Worm (Caenorhabditis elegans) whole organism, mixed stage, embryonic: ENCODE measurements around the gene pcdr-1.

Experiments used
- M03D4.4 ChIP-seq: sonication (generic microtip); optimal IDR thresholded peaks from 2 replicates; lab custom pipeline; 2017; ENCODE audit warnings: mild to moderate bottlenecking, missing genetic modification characterization, missing compliant biosample characterization
- bed-3 ChIP-seq: fragments of 200-800 bp; sonication (Bioruptor generic); optimal IDR thresholded peaks from 3 replicates; lab custom pipeline; 2018; ENCODE audit warnings: mild to moderate bottlenecking, missing genetic modification characterization, moderate library complexity, missing compliant biosample characterization
- ceh-39 ChIP-seq: fragments of 150-350 bp; optimal IDR thresholded peaks from 2 replicates; lab custom pipeline; 2014; ENCODE audit warnings: missing biosample characterization, missing genetic modification characterization
- ceh-43 ChIP-seq: fragments of 200-800 bp; sonication (Bioruptor generic); optimal IDR thresholded peaks from 2 replicates; lab custom pipeline; 2018; ENCODE audit warnings: mild to moderate bottlenecking, missing genetic modification characterization, moderate library complexity, missing compliant biosample characterization
- ceh-83 ChIP-seq: fragments of 200-800 bp; sonication (Bioruptor generic); optimal IDR thresholded peaks from 2 replicates; lab custom pipeline; 2018; ENCODE audit warnings: mild to moderate bottlenecking, missing genetic modification characterization, missing compliant biosample characterization
- ces-1 ChIP-seq: fragments of 150-350 bp; optimal IDR thresholded peaks from 2 replicates; lab custom pipeline; 2014; ENCODE audit warnings: missing biosample characterization, missing genetic modification reagents, missing genetic modification characterization
- cnd-1 ChIP-seq: fragments of 200-800 bp; sonication (Bioruptor generic); optimal IDR thresholded peaks from 2 replicates; lab custom pipeline; 2018; ENCODE audit warnings: mild to moderate bottlenecking, missing genetic modification characterization, missing compliant biosample characterization
- drap-1 ChIP-seq: fragments of 200-800 bp; sonication (Bioruptor generic); optimal IDR thresholded peaks from 3 replicates; lab custom pipeline; 2018; ENCODE audit warnings: mild to moderate bottlenecking, missing genetic modification characterization, missing compliant biosample characterization
- elt-1 ChIP-seq: sonication (generic microtip); optimal IDR thresholded peaks from 2 replicates; lab custom pipeline; 2017; ENCODE audit warnings: missing genetic modification characterization, mild to moderate bottlenecking, missing compliant biosample characterization, antibody characterized with exemption, moderate library complexity, borderline replicate concordance; ENCODE audit not compliant: insufficient read depth
- elt-3 ChIP-seq: fragments of 150-350 bp; optimal IDR thresholded peaks from 2 replicates; lab custom pipeline; 2014; ENCODE audit warnings: missing biosample characterization, missing genetic modification characterization
- flh-1 ChIP-seq: fragments of 200-800 bp; sonication (Bioruptor generic); optimal IDR thresholded peaks from 2 replicates; lab custom pipeline; 2018; ENCODE audit warnings: mild to moderate bottlenecking, missing genetic modification characterization, moderate library complexity, missing compliant biosample characterization
- ham-2 ChIP-seq: fragments of 200-800 bp; sonication (Bioruptor generic); optimal IDR thresholded peaks from 2 replicates; lab custom pipeline; 2018; ENCODE audit warnings: mild to moderate bottlenecking, missing genetic modification characterization, missing compliant biosample characterization
- hlh-1 ChIP-seq: fragments of 150-350 bp; optimal IDR thresholded peaks from 2 replicates; lab custom pipeline; 2014; ENCODE audit warnings: missing biosample characterization, missing genetic modification reagents, missing genetic modification characterization
- lin-13 ChIP-seq: fragments of 150-350 bp; optimal IDR thresholded peaks from 2 replicates; lab custom pipeline; 2014; ENCODE audit warnings: missing biosample characterization, missing genetic modification characterization
- lin-32 ChIP-seq: fragments of 200-800 bp; sonication (Bioruptor generic); optimal IDR thresholded peaks from 2 replicates; lab custom pipeline; 2018; ENCODE audit warnings: mild to moderate bottlenecking, missing genetic modification characterization, missing compliant biosample characterization
- lsy-2 ChIP-seq: fragments of 150-350 bp; optimal IDR thresholded peaks from 2 replicates; lab custom pipeline; 2014; ENCODE audit warnings: missing biosample characterization, missing genetic modification characterization
- mab-5 ChIP-seq: fragments of 150-350 bp; optimal IDR thresholded peaks from 2 replicates; lab custom pipeline; 2014; ENCODE audit warnings: missing biosample characterization, missing genetic modification characterization
- mep-1 ChIP-seq: fragments of 150-350 bp; optimal IDR thresholded peaks from 2 replicates; lab custom pipeline; 2017; ENCODE audit warnings: missing biosample characterization, missing genetic modification reagents, missing genetic modification characterization, inconsistent platforms
- nhr-12 ChIP-seq: fragments of 150-350 bp; optimal IDR thresholded peaks from 2 replicates; lab custom pipeline; 2014; ENCODE audit warnings: missing biosample characterization, missing genetic modification characterization
- nhr-2 ChIP-seq: fragments of 150-350 bp; optimal IDR thresholded peaks from 2 replicates; lab custom pipeline; 2014; ENCODE audit warnings: missing biosample characterization, missing genetic modification characterization
- nhr-28 ChIP-seq: fragments of 150-350 bp; optimal IDR thresholded peaks from 2 replicates; lab custom pipeline; 2014; ENCODE audit warnings: missing biosample characterization, missing genetic modification characterization
- pha-4 ChIP-seq: fragments of 150-350 bp; optimal IDR thresholded peaks from 2 replicates; lab custom pipeline; 2018; ENCODE audit warnings: missing biosample characterization, missing genetic modification reagents, missing genetic modification characterization
- snpc-4 ChIP-seq: fragments of 150-350 bp; optimal IDR thresholded peaks from 2 replicates; lab custom pipeline; 2014; ENCODE audit warnings: missing biosample characterization, missing genetic modification characterization
- sptf-1 ChIP-seq: sonication (generic microtip); optimal IDR thresholded peaks from 2 replicates; lab custom pipeline; 2017; ENCODE audit warnings: mild to moderate bottlenecking, missing genetic modification characterization, moderate library complexity, missing compliant biosample characterization
- tbx-8 ChIP-seq: fragments of 200-800 bp; sonication (Bioruptor generic); optimal IDR thresholded peaks from 2 replicates; lab custom pipeline; 2018; ENCODE audit warnings: mild to moderate bottlenecking, missing genetic modification characterization, moderate library complexity, missing compliant biosample characterization
- unc-120 ChIP-seq: sonication (generic microtip); optimal IDR thresholded peaks from 2 replicates; lab custom pipeline; 2017; ENCODE audit warnings: missing genetic modification characterization, missing compliant biosample characterization; ENCODE audit not compliant: poor library complexity, severe bottlenecking
- unc-39 ChIP-seq: fragments of 150-350 bp; optimal IDR thresholded peaks from 2 replicates; lab custom pipeline; 2014; ENCODE audit warnings: missing biosample characterization, missing genetic modification characterization
- zip-8 ChIP-seq: fragments of 150-350 bp; optimal IDR thresholded peaks from 2 replicates; lab custom pipeline; 2014; ENCODE audit warnings: missing biosample characterization, missing genetic modification characterization
- ztf-11 ChIP-seq: fragments of 150-350 bp; optimal IDR thresholded peaks from 2 replicates; lab custom pipeline; 2014; ENCODE audit warnings: missing biosample characterization, missing genetic modification characterization

Gene pcdr-1

ce11 chrX:15681393-15681792 lies 14.8 kb downstream of the pcdr-1 start, which contains the start of gene gpn-1:
Gene gpn-1 (plus strand): TSS chrX:15681693.
- no peak for TF ChIP-seq hlh-1 (tag; lab: Kevin White, UChicago)
- TF ChIP-seq ceh-39 (tag; lab: Kevin White, UChicago) = no peak
- TF ChIP-seq mab-5 = no peak

DNA sequence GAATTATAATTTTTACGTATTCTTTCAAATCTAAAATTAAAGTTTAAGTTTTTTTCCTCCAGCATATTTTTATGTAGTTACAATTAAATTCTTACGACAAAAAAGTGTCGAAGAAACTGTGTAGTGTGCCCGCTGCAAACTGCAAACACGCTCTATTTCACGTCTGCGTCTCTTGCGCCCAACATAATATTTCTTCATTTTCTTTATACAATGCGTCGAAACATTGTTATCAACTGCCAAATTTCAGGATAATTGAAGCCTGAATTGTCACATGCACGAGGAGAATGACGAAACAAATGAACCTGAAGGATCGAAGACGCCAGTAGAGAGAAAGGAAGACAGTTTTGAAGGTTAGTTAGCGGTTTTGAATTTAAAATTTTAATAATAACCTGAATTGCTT lies 22.7 kb downstream of the pcdr-1 start, which contains the start of gene C03H12.1:
C03H12.1 (plus strand) TSS at position 206 of the 400 bp plus-strand sequence.
- TF ChIP-seq bed-3 (GFP tag; lab: Kevin White, UChicago) (no peak), M03D4.4 (tag; lab: Kevin White, UChicago) (no peak), nhr-2 (no peak), elt-1 (tag; lab: Kevin White, UChicago) (no peak), lin-13 (no peak)
- TF ChIP-seq, all 35 proteins: peak for 0

ce11 chrX:15693466-15693865 lies 26.9 kb downstream of the pcdr-1 start:
- TF ChIP-seq nhr-28 (tag; lab: Kevin White, UChicago) (no peak), mep-1 (tag; lab: Kevin White, UChicago) (no peak), bed-3 (GFP tag; lab: Kevin White, UChicago) (no peak), tbx-8 (GFP tag; lab: Kevin White, UChicago) (no peak), pha-4 (tag; lab: Kevin White, UChicago) (no peak), ceh-83 (GFP tag; lab: Kevin White, UChicago) (no peak), ceh-43 (GFP tag; lab: Kevin White, UChicago) (no peak), elt-1 (tag; lab: Kevin White, UChicago) (no peak), nhr-2 (no peak), drap-1 (GFP tag; lab: Kevin White, UChicago) (no peak), ztf-11 (tag; lab: Kevin White, UChicago) (no peak), ceh-39 (tag; lab: Kevin White, UChicago) (no peak), snpc-4 (tag; lab: Kevin White, UChicago) (no peak)

- TF ChIP-seq nhr-12 (tag; lab: Kevin White, UChicago) (no peak), cnd-1 (tag; lab: Kevin White, UChicago) (no peak), ztf-11 (tag; lab: Kevin White, UChicago) (no peak), ceh-43 (GFP tag; lab: Kevin White, UChicago) (no peak), mab-5 (no peak), lsy-2 (tag; lab: Kevin White, UChicago) (no peak), sptf-1 (no peak), elt-3 (tag; lab: Kevin White, UChicago) (no peak)
These were observed 29.8 kb downstream of the pcdr-1 start, which contains the start of gene ZK662.2 for ce11 chrX:15696400-15696799. Gene ZK662.2 (plus strand): TSS chrX:15696700.

ce11 chrX:15700220-15700619 lies 33.7 kb downstream of the pcdr-1 start:
- TF ChIP-seq ztf-11 (tag; lab: Kevin White, UChicago) (no peak), ceh-43 (GFP tag; lab: Kevin White, UChicago) (no peak), unc-120 (tag; lab: Kevin White, UChicago) (no peak), nhr-2 (no peak), lin-32 (GFP tag; lab: Kevin White, UChicago) (no peak), zip-8 (tag; lab: Kevin White, UChicago) (no peak), ces-1 (GFP tag; lab: Kevin White, UChicago) (no peak), pha-4 (tag; lab: Kevin White, UChicago) (no peak), unc-39 (no peak), drap-1 (GFP tag; lab: Kevin White, UChicago) (no peak), flh-1 (GFP tag; lab: Kevin White, UChicago) (no peak), nhr-12 (tag; lab: Kevin White, UChicago) (no peak), lsy-2 (tag; lab: Kevin White, UChicago) (no peak), nhr-28 (tag; lab: Kevin White, UChicago) (no peak)
- TF ChIP-seq, all 35 proteins: peak for 0

DNA sequence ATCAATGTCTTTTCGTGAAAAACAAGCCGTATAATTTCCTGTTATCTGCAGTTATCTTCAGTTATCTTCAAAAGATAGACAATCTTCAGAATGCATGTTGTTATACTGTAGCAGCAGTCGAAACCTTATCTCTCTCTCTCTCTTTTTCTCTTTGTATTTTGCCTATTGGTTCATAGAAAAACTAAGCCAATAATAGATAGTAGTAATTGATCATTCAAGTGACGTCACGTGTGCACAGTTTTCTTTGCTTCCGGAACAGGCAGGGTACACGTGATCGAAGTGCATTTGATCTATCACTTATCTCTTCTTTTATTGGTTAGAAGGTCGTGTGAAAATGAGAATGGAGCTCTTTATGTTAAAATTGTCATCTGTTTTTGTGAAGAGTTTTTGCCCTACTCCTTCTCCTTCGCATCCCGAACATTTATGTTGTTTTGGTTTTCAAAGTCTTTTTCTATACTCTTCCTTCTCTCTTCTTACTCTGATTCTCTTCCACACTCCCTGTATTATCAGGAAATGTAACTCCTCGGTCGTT lies 38.1 kb downstream of the pcdr-1 start:
- peak; percentile 70 for TF ChIP-seq elt-1 (tag; lab: Kevin White, UChicago)
- no peak for TF ChIP-seq zip-8 (tag; lab: Kevin White, UChicago)
- TF ChIP-seq nhr-28 (tag; lab: Kevin White, UChicago) = no peak
- TF ChIP-seq ztf-11 (tag; lab: Kevin White, UChicago) = no peak
- no peak for TF ChIP-seq mab-5
- TF ChIP-seq lin-32 (GFP tag; lab: Kevin White, UChicago) = no peak
- no peak for TF ChIP-seq elt-3 (tag; lab: Kevin White, UChicago)
- TF ChIP-seq M03D4.4 (tag; lab: Kevin White, UChicago) = no peak
- TF ChIP-seq ham-2 (GFP tag; lab: Kevin White, UChicago) = no peak
